Worm (Caenorhabditis elegans): ENCODE data around the gene T04A8.18.

DNA sequence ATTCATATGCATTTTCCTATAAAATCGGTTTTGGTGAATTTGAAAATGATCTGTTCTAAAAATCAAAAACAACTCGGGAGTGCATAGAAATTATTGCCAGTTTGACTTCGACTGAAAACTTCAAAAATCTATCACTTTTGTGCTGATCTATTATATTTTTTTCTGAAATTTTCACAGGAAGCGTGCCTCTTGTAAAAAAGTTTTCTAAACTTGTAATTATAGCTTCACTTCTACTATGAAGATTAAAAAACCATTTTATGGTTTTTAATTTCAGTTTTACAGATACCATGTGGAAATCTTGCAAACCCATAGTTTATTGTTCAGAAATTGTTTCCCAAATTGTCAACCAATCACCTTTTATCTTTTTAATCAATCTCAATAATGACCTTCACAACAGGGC is 25.0 kb downstream of the T04A8.18 start, which contains the start of gene F17C8.9:
- TF ChIP-seq ztf-11 (tag; optimal IDR thresholded peaks at IDR 0.05), result no peak
- TF ChIP-seq unc-62 (GFP tag; optimal IDR thresholded peaks at IDR 0.05), result no peak
- no peak for TF ChIP-seq pha-4 (tag; optimal IDR thresholded peaks at IDR 0.05)
- no peak for TF ChIP-seq ceh-39 (tag; optimal IDR thresholded peaks at IDR 0.05)
- no peak for TF ChIP-seq unc-39 (tag; optimal IDR thresholded peaks at IDR 0.05)
- no peak for TF ChIP-seq sptf-1 (tag; optimal IDR thresholded peaks at IDR 0.05)
- no peak for TF ChIP-seq mls-2 (tag; optimal IDR thresholded peaks at IDR 0.05)
- no peak for TF ChIP-seq blmp-1 (tag; optimal IDR thresholded peaks at IDR 0.05)
- TF ChIP-seq elt-3 (tag; optimal IDR thresholded peaks at IDR 0.05), result no peak
- TF ChIP-seq snpc-4 (tag; optimal IDR thresholded peaks at IDR 0.05), result no peak
- TF ChIP-seq lsy-2 (tag; optimal IDR thresholded peaks at IDR 0.05), result no peak

All from whole organism, mixed stage, embryonic.